Fruit fly (Drosophila melanogaster) whole organism, embryonic: ENCODE results near the gene CG17996.

ENCODE experiments used
- Blimp-1 ChIP-seq: fragments of 200-800 bp; sonication (Bioruptor generic); optimal IDR thresholded peaks from 3 replicates; lab custom pipeline; 2018; ENCODE audit warnings: missing biosample characterization, missing genetic modification characterization, mild to moderate bottlenecking, moderate library complexity, missing genetic modification reagents
- CG10462 ChIP-seq: fragments of 200-800 bp; sonication (Bioruptor generic); optimal IDR thresholded peaks from 2 replicates; lab custom pipeline; 2016; ENCODE audit warnings: missing biosample characterization, missing genetic modification characterization
- CG10543 ChIP-seq: fragments of 200-800 bp; sonication (Bioruptor generic); optimal IDR thresholded peaks from 3 replicates; lab custom pipeline; 2017; ENCODE audit warnings: missing biosample characterization, mild to moderate bottlenecking, missing genetic modification characterization, moderate library complexity
- CG11560 ChIP-seq: fragments of 200-800 bp; sonication (Bioruptor generic); IDR thresholded peaks from 3 replicates; pipeline ENCODE4 v1.3.6; 2022; ENCODE audit warnings: missing biosample characterization, missing genetic modification characterization
- CG12769 ChIP-seq: fragments of 200-800 bp; sonication (Bioruptor generic); optimal IDR thresholded peaks from 2 replicates; lab custom pipeline; 2019; ENCODE audit warnings: missing biosample characterization, mild to moderate bottlenecking, missing genetic modification characterization, moderate library complexity
- CG13287 ChIP-seq: fragments of 200-800 bp; sonication (Bioruptor generic); IDR thresholded peaks from 2 replicates; pipeline ENCODE4 v1.3.6; 2022; ENCODE audit warnings: missing biosample characterization, missing genetic modification characterization; ENCODE audit not compliant: partially characterized antibody
- CG14441 ChIP-seq: fragments of 200-800 bp; sonication (Bioruptor generic); IDR thresholded peaks from 2 replicates; pipeline ENCODE4 v1.3.6; 2022; ENCODE audit warnings: missing biosample characterization, missing genetic modification characterization
- CG17802 ChIP-seq: fragments of 200-800 bp; sonication (Bioruptor generic); optimal IDR thresholded peaks from 2 replicates; lab custom pipeline; 2018; ENCODE audit warnings: missing biosample characterization, mild to moderate bottlenecking, missing genetic modification characterization, moderate library complexity
- CG2678 ChIP-seq: fragments of 200-800 bp; sonication (Bioruptor generic); optimal IDR thresholded peaks from 3 replicates; lab custom pipeline; 2019; ENCODE audit warnings: missing biosample characterization, mild to moderate bottlenecking, missing genetic modification characterization, moderate library complexity
- CG30403 ChIP-seq: fragments of 200-800 bp; sonication (Bioruptor generic); optimal IDR thresholded peaks from 3 replicates; lab custom pipeline; 2016; ENCODE audit warnings: missing biosample characterization, missing genetic modification characterization
- CG3163 ChIP-seq: fragments of 200-800 bp; sonication (Bioruptor generic); optimal IDR thresholded peaks from 3 replicates; lab custom pipeline; 2016; ENCODE audit warnings: missing biosample characterization, missing genetic modification characterization
- CG34224 ChIP-seq: fragments of 200-800 bp; sonication (Bioruptor generic); IDR thresholded peaks from 3 replicates; pipeline ENCODE4 v1.3.6; 2022; ENCODE audit warnings: missing biosample characterization, missing genetic modification characterization; ENCODE audit not compliant: partially characterized antibody
- CG4617 ChIP-seq: fragments of 200-800 bp; sonication (Bioruptor generic); optimal IDR thresholded peaks from 3 replicates; lab custom pipeline; 2016; ENCODE audit warnings: missing biosample characterization, missing genetic modification characterization, borderline replicate concordance
- CG7372 ChIP-seq: fragments of 200-800 bp; sonication (Bioruptor generic); IDR thresholded peaks from 2 replicates; pipeline ENCODE4 v1.3.6; 2022; ENCODE audit warnings: missing biosample characterization, missing genetic modification characterization
- Doc3 ChIP-seq: fragments of 200-800 bp; sonication (Bioruptor generic); IDR thresholded peaks from 3 replicates; pipeline ENCODE4 v1.3.6; 2022; ENCODE audit warnings: missing biosample characterization, missing genetic modification characterization; ENCODE audit not compliant: partially characterized antibody
- Dp ChIP-seq: fragments of 200-800 bp; sonication (Bioruptor generic); optimal IDR thresholded peaks from 2 replicates; lab custom pipeline; 2018; ENCODE audit warnings: missing biosample characterization, mild to moderate bottlenecking, missing genetic modification characterization, moderate library complexity
- Gug ChIP-seq: fragments of 200-800 bp; sonication (Bioruptor generic); IDR thresholded peaks from 4 replicates; pipeline ENCODE4 v1.3.6; 2022; ENCODE audit warnings: missing biosample characterization, missing genetic modification characterization
- Med ChIP-seq: fragments of 200-800 bp; sonication (Bioruptor generic); peaks from one replicate; lab custom pipeline; 2016; ENCODE audit warnings: missing biosample characterization, missing genetic modification characterization, mild to moderate bottlenecking, inconsistent platforms, moderate library complexity
- Neu2 ChIP-seq: fragments of 200-800 bp; sonication (Bioruptor generic); optimal IDR thresholded peaks from 3 replicates; lab custom pipeline; 2016; ENCODE audit warnings: missing biosample characterization, missing genetic modification characterization, borderline replicate concordance
- NfI ChIP-seq: fragments of 200-800 bp; sonication (Bioruptor generic); optimal IDR thresholded peaks from 3 replicates; lab custom pipeline; 2018; ENCODE audit warnings: missing biosample characterization, mild to moderate bottlenecking, missing genetic modification characterization, moderate library complexity
- Oaz ChIP-seq: fragments of 200-800 bp; sonication (Bioruptor generic); IDR thresholded peaks from 2 replicates; pipeline ENCODE4 v1.3.6; 2022; ENCODE audit warnings: missing biosample characterization, missing genetic modification characterization
- Oli ChIP-seq: fragments of 200-800 bp; sonication (Bioruptor generic); optimal IDR thresholded peaks from 2 replicates; lab custom pipeline; 2018; ENCODE audit warnings: missing biosample characterization, mild to moderate bottlenecking, missing genetic modification characterization, moderate library complexity
- Trl ChIP-seq, 3 experiments: fragments of >200 bp in 2 of 3; fragments of 200-800 bp in 1 of 3; sonication (Bioruptor generic) in 1 of 3; optimal IDR thresholded peaks; 2 replicates in 1 of 3; 3 replicates in 2 of 3; lab custom pipeline; 2016 to 2017; ENCODE audit warnings: missing biosample characterization in 1 of 3, missing genetic modification characterization in 1 of 3
- al ChIP-seq: fragments of 200-800 bp; sonication (Bioruptor generic); IDR thresholded peaks from 2 replicates; pipeline ENCODE4 v1.3.6; 2022; ENCODE audit warnings: missing biosample characterization, missing genetic modification characterization
- amos ChIP-seq: fragments of 200-800 bp; sonication (Bioruptor generic); IDR thresholded peaks from 2 replicates; pipeline ENCODE4 v1.3.6; 2022; ENCODE audit warnings: missing biosample characterization, missing genetic modification characterization; ENCODE audit not compliant: partially characterized antibody
- chinmo ChIP-seq: fragments of 200-800 bp; sonication (Bioruptor generic); IDR thresholded peaks from 4 replicates; pipeline ENCODE4 v1.3.6; 2022; ENCODE audit warnings: missing biosample characterization, missing genetic modification characterization; ENCODE audit not compliant: partially characterized antibody
- dati ChIP-seq: fragments of 200-800 bp; sonication (Bioruptor generic); IDR thresholded peaks from 2 replicates; pipeline ENCODE4 v1.3.6; 2022; ENCODE audit warnings: missing biosample characterization, missing genetic modification characterization
- dysf ChIP-seq: fragments of 200-800 bp; sonication (Bioruptor generic); IDR thresholded peaks from 3 replicates; pipeline ENCODE4 v1.3.6; 2022; ENCODE audit warnings: missing biosample characterization, missing genetic modification characterization
- gcm ChIP-seq: fragments of 200-800 bp; sonication (Bioruptor generic); optimal IDR thresholded peaks from 2 replicates; lab custom pipeline; 2019; ENCODE audit warnings: missing biosample characterization, mild to moderate bottlenecking, missing genetic modification characterization, moderate library complexity
- kah ChIP-seq: fragments of 200-800 bp; sonication (Bioruptor generic); optimal IDR thresholded peaks from 2 replicates; lab custom pipeline; 2018; ENCODE audit warnings: missing biosample characterization, mild to moderate bottlenecking, missing genetic modification characterization
- lbe ChIP-seq: fragments of 200-800 bp; sonication (Bioruptor generic); optimal IDR thresholded peaks from 2 replicates; lab custom pipeline; 2016; ENCODE audit warnings: missing biosample characterization, mild to moderate bottlenecking, missing genetic modification characterization
- sd ChIP-seq: fragments of 200-800 bp; sonication (Bioruptor generic); optimal IDR thresholded peaks from 3 replicates; lab custom pipeline; 2018; ENCODE audit warnings: missing biosample characterization, mild to moderate bottlenecking, missing genetic modification characterization, moderate library complexity
- so ChIP-seq: fragments of 200-800 bp; sonication (Bioruptor generic); IDR thresholded peaks from 3 replicates; pipeline ENCODE4 v1.3.6; 2022; ENCODE audit warnings: missing biosample characterization, missing genetic modification characterization
- sob ChIP-seq: fragments of 200-800 bp; sonication (Bioruptor generic); IDR thresholded peaks from 2 replicates; pipeline ENCODE4 v1.3.6; 2022; ENCODE audit warnings: missing biosample characterization, missing genetic modification characterization
- tup ChIP-seq: fragments of 200-800 bp; sonication (Bioruptor generic); optimal IDR thresholded peaks from 2 replicates; lab custom pipeline; 2016; ENCODE audit warnings: missing biosample characterization, mild to moderate bottlenecking, missing genetic modification characterization, moderate library complexity
- vvl ChIP-seq: fragments of 200-800 bp; sonication (Bioruptor generic); IDR thresholded peaks from 2 replicates; pipeline ENCODE4 v1.3.6; 2022; ENCODE audit warnings: missing biosample characterization, missing genetic modification characterization
- zen2 ChIP-seq: fragments of 200-800 bp; sonication (Bioruptor generic); IDR thresholded peaks from 3 replicates; pipeline ENCODE4 v1.3.6; 2022; ENCODE audit warnings: missing biosample characterization, missing genetic modification characterization; ENCODE audit not compliant: partially characterized antibody

CG17996 gene

DNA sequence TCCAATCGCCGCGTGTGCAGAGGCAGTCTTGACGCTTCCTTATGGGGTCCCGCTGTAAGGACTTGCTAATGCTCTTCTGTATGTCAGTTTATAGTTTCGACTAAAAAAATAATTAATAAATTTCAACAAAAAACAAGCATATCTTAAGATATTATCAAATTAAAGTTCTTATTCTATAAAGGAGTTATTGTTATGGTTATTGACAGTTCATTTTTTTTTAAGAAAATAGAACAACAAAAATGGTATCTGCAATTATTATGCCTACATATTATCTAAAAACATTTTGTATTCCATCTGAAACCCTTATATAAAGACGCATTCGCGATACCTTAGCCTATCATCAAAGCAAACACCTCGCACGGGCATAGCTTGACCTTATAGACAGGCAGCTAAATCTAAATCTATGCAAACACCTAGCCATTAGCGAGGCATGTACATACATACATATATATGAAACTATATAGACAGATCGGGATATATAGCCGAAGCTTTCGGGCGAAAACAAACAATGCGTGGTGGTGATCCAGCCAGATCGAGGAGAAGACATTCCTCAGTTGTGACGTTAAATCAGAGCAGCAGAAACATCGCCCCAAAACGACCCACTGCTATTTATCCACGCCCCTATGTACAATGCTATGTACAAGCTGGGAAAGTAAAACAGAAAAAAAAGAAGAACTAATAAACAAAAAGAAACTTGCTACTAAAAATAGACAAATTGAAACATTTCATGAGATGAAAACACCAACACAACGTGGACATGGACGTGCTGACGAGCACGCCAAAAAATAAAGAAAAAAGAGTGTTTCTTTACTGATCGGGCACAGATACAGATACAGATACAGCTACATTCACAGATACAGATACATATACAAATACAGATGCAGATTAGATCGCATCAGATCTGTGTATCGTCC, 29.9 kb upstream of the CG17996 start, which contains the start of gene ppk17 (continued):
- TF ChIP-seq zen2 (no peak), gcm (no peak), vvl (GFP tag; lab: Robert Waterston, UW) (no peak), Neu2 (GFP tag; lab: Kevin White, UChicago) (no peak), tup (GFP tag; lab: Kevin White, UChicago) (no peak), CG7372 (no peak), Dp (GFP tag; lab: Kevin White, UChicago) (no peak), CG10543 (GFP tag; lab: Kevin White, UChicago) (peak; percentile 59), NfI (no peak), Doc3 (GFP tag; lab: Robert Waterston, UW) (no peak), Gug (no peak), CG10462 (GFP tag; lab: Kevin White, UChicago) (no peak), Oli (tag; lab: Kevin White, UChicago) (no peak), al (GFP tag; lab: Robert Waterston, UW) (no peak), CG17802 (no peak), so (GFP tag; lab: Robert Waterston, UW) (no peak), CG14441 (GFP tag; lab: Robert Waterston, UW) (no peak), CG4617 (GFP tag; lab: Kevin White, UChicago) (no peak), dati (GFP tag; lab: Robert Waterston, UW) (no peak), CG2678 (tag; lab: Kevin White, UChicago) (no peak)

DNA sequence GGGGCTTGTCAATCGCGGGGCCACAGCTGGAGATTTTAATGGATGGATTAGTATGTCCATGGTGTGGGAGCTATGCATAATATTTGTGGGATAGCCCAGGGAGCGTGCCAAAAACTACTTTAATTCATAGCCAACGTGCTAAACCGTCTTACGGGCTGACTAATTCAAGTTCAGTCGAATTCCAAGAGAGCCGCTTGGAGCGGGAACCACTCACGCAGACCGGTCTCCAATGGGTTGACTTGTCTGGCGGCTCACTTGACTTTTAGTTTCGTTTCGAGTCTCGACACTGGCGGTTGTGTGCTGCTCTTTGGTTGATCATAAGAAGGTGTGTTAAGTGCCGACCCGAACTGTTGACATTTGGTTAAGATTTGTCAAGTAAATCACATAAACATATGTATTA, 23.2 kb upstream of the CG17996 start, which contains the start of gene yellow-b:
Gene yellow-b, plus strand, starts transcription at position 263 of the 400 bp plus-strand sequence.
- TF ChIP-seq chinmo, result peak; percentile 69; the same call in 1 of the 4 replicates
- no peak for TF ChIP-seq kah (GFP tag; lab: Kevin White, UChicago)
- TF ChIP-seq lbe, result no peak
- TF ChIP-seq amos (GFP tag; lab: Robert Waterston, UW), result 0 out of 2 replicates have a peak, but pooled peaks have one; percentile 9
- peak; percentile 29; the same call in 1 of the 2 replicates for TF ChIP-seq CG13287 (GFP tag; lab: Robert Waterston, UW)
- TF ChIP-seq vvl (GFP tag; lab: Robert Waterston, UW), result peak; percentile 53
- TF ChIP-seq Med (GFP tag; lab: Kevin White, UChicago), result peak; percentile 76
- peak; percentile 14 to 21 for TF ChIP-seq Trl (optimal IDR thresholded peaks at IDR 0.05; lab: Kevin White, UChicago)
- no peak for TF ChIP-seq Trl (GFP tag; optimal IDR thresholded peaks at IDR 0.05; lab: Kevin White, UChicago)
- 0 out of 3 replicates have a peak, but pooled peaks have one; percentile 20 for TF ChIP-seq CG34224 (GFP tag; lab: Robert Waterston, UW)
- TF ChIP-seq CG11560 (tag; lab: Robert Waterston, UW), result no peak
- peak; percentile 93 for TF ChIP-seq Blimp-1 (GFP tag; lab: Kevin White, UChicago)
- peak; percentile 98 for TF ChIP-seq sd (tag; lab: Kevin White, UChicago)
- peak; percentile 31; the same call in 1 of the 2 replicates for TF ChIP-seq sob (GFP tag; lab: Robert Waterston, UW)
- peak; percentile 72 for TF ChIP-seq CG12769
- TF ChIP-seq CG30403 (GFP tag; lab: Kevin White, UChicago), result no peak
- no peak for TF ChIP-seq Oaz (GFP tag; lab: Robert Waterston, UW)
- no peak for TF ChIP-seq dysf (GFP tag; lab: Robert Waterston, UW)
- TF ChIP-seq CG3163, result no peak
